Fruit fly (Drosophila melanogaster) whole organism, prepupa: ENCODE data around the gene CG34342.

ENCODE experiments used
- CG8632 ChIP-seq: fragments of 200-800 bp; sonication (Bioruptor generic); optimal IDR thresholded peaks from 3 replicates; lab custom pipeline; 2016; ENCODE audit warnings: missing biosample characterization, missing genetic modification characterization
- CG9139 ChIP-seq: fragments of 200-800 bp; sonication (Bioruptor generic); optimal IDR thresholded peaks from 3 replicates; lab custom pipeline; 2017; ENCODE audit warnings: missing biosample characterization, mild to moderate bottlenecking, missing genetic modification characterization
- Eip93F ChIP-seq: fragments of 200-800 bp; sonication (Bioruptor generic); optimal IDR thresholded peaks from 2 replicates; lab custom pipeline; 2016; ENCODE audit warnings: missing biosample characterization, mild to moderate bottlenecking, missing genetic modification characterization
- Hr4 ChIP-seq: fragments of 200-800 bp; sonication (Bioruptor generic); optimal IDR thresholded peaks from 3 replicates; lab custom pipeline; 2016; ENCODE audit warnings: missing biosample characterization, missing genetic modification characterization
- Smox ChIP-seq: fragments of 200-800 bp; sonication (Bioruptor generic); optimal IDR thresholded peaks from 3 replicates; lab custom pipeline; 2016; ENCODE audit warnings: missing biosample characterization, missing genetic modification characterization
- Sox102F ChIP-seq: fragments of 200-800 bp; sonication (Bioruptor generic); optimal IDR thresholded peaks from 2 replicates; lab custom pipeline; 2016; ENCODE audit warnings: missing biosample characterization, mild to moderate bottlenecking, missing genetic modification characterization
- Sox14 ChIP-seq: fragments of 200-800 bp; sonication (Bioruptor generic); optimal IDR thresholded peaks from 3 replicates; lab custom pipeline; 2016; ENCODE audit warnings: missing biosample characterization, missing genetic modification characterization
- dac ChIP-seq: fragments of 200-800 bp; sonication (Bioruptor generic); optimal IDR thresholded peaks from 2 replicates; lab custom pipeline; 2017; ENCODE audit warnings: missing biosample characterization, mild to moderate bottlenecking, missing genetic modification characterization
- eg ChIP-seq: fragments of 200-800 bp; sonication (Bioruptor generic); IDR thresholded peaks from 3 replicates; pipeline ENCODE4 v1.3.6; 2022; ENCODE audit warnings: missing biosample characterization, missing genetic modification characterization
- pdm3 ChIP-seq: fragments of 200-800 bp; sonication (Bioruptor generic); optimal IDR thresholded peaks from 3 replicates; lab custom pipeline; 2016; ENCODE audit warnings: missing biosample characterization, missing genetic modification characterization
- topi ChIP-seq: fragments of 200-800 bp; sonication (Bioruptor generic); optimal IDR thresholded peaks from 3 replicates; lab custom pipeline; 2016; ENCODE audit warnings: missing biosample characterization, missing genetic modification characterization

DNA sequence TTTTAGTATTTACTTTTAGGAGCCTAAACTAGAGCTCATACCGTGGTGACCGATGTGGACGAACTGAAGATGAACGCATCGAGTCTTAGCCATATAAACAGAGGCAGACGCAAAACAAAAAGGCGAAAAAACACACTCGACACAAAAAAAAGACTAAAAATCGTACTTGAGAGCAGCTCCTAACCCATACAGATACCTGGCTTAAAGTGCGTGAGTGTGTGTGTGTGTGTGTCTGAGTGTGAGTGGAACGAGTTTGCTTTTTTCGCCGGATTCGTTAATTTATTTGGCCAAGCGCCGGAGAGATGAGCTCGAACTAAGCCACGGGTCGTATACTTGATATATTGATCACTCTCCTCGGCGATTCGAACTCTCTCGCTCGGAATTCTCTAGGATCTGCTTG, 40.4 kb upstream of the CG34342 start, which contains the start of gene frm:
- TF ChIP-seq pdm3 (GFP tag; lab: Kevin White, UChicago) (no peak), CG8632 (GFP tag; lab: Kevin White, UChicago) (no peak), CG9139 (GFP tag; lab: Kevin White, UChicago) (peak; percentile 61), Sox14 (GFP tag; lab: Kevin White, UChicago) (no peak), Eip93F (GFP tag; lab: Kevin White, UChicago) (no peak), dac (GFP tag; lab: Kevin White, UChicago) (no peak), eg (GFP tag; lab: Robert Waterston, UW) (no peak), Smox (GFP tag; lab: Kevin White, UChicago) (no peak), topi (GFP tag; lab: Kevin White, UChicago) (no peak), Sox102F (GFP tag; lab: Kevin White, UChicago) (no peak), Hr4 (GFP tag; lab: Kevin White, UChicago) (no peak)
